Worm (Caenorhabditis elegans) whole organism, late embryonic: ENCODE results near the gene nekl-3.

Source experiments
- C08G9.2 ChIP-seq: sonication (generic microtip); optimal IDR thresholded peaks from 2 replicates; lab custom pipeline; 2016; ENCODE audit warnings: mild to moderate bottlenecking, missing genetic modification characterization, moderate library complexity, missing compliant biosample characterization
- F13H6.1 ChIP-seq: sonication (generic microtip); optimal IDR thresholded peaks from 2 replicates; lab custom pipeline; 2016; ENCODE audit warnings: missing genetic modification characterization, missing compliant biosample characterization
- K09A11.1 ChIP-seq: sonication (generic microtip); optimal IDR thresholded peaks from 2 replicates; lab custom pipeline; 2017; ENCODE audit warnings: antibody characterized with exemption, mild to moderate bottlenecking, missing genetic modification characterization, missing compliant biosample characterization; ENCODE audit not compliant: insufficient read depth
- T23F11.4 ChIP-seq: fragments of 200-800 bp; sonication (Bioruptor generic); optimal IDR thresholded peaks from 2 replicates; lab custom pipeline; 2018; ENCODE audit warnings: mild to moderate bottlenecking, missing genetic modification characterization, missing compliant biosample characterization
- ahr-1 ChIP-seq: sonication (generic microtip); optimal IDR thresholded peaks from 2 replicates; lab custom pipeline; 2016; ENCODE audit warnings: missing genetic modification characterization, missing compliant biosample characterization
- ceh-18 ChIP-seq: sonication (generic microtip); optimal IDR thresholded peaks from 2 replicates; lab custom pipeline; 2016; ENCODE audit warnings: missing genetic modification characterization, missing compliant biosample characterization
- ceh-2 ChIP-seq: sonication (generic microtip); optimal IDR thresholded peaks from 2 replicates; lab custom pipeline; 2016; ENCODE audit warnings: missing genotype, missing genetic modification characterization, missing compliant biosample characterization
- ceh-22 ChIP-seq: sonication (generic microtip); optimal IDR thresholded peaks from 2 replicates; lab custom pipeline; 2017; ENCODE audit warnings: missing biosample characterization, missing genetic modification characterization
- ceh-24 ChIP-seq: sonication (generic microtip); optimal IDR thresholded peaks from 2 replicates; lab custom pipeline; 2016; ENCODE audit warnings: mild to moderate bottlenecking, missing genetic modification characterization, missing compliant biosample characterization
- ceh-31 ChIP-seq: sonication (generic microtip); optimal IDR thresholded peaks from 2 replicates; lab custom pipeline; 2016; ENCODE audit warnings: missing genetic modification characterization, missing compliant biosample characterization
- ceh-34 ChIP-seq: sonication (generic microtip); optimal IDR thresholded peaks from 2 replicates; lab custom pipeline; 2016; ENCODE audit warnings: mild to moderate bottlenecking, missing genetic modification characterization, missing compliant biosample characterization
- ceh-6 ChIP-seq: fragments of 200-800 bp; sonication (Bioruptor generic); optimal IDR thresholded peaks from 2 replicates; lab custom pipeline; 2018; ENCODE audit warnings: mild to moderate bottlenecking, missing genetic modification characterization, missing compliant biosample characterization
- ceh-9 ChIP-seq: sonication (generic microtip); optimal IDR thresholded peaks from 2 replicates; lab custom pipeline; 2016; ENCODE audit warnings: mild to moderate bottlenecking, missing genetic modification characterization, inconsistent platforms, missing compliant biosample characterization
- che-1 ChIP-seq: sonication (generic microtip); optimal IDR thresholded peaks from 2 replicates; lab custom pipeline; 2016; ENCODE audit warnings: mild to moderate bottlenecking, missing genetic modification characterization, missing compliant biosample characterization
- dve-1 ChIP-seq: sonication (generic microtip); optimal IDR thresholded peaks from 2 replicates; lab custom pipeline; 2017; ENCODE audit warnings: antibody characterized with exemption, mild to moderate bottlenecking, missing genetic modification characterization, missing compliant biosample characterization
- elt-2 ChIP-seq: sonication (generic microtip); optimal IDR thresholded peaks from 2 replicates; lab custom pipeline; 2016; ENCODE audit warnings: missing genetic modification reagents, missing genetic modification characterization, missing compliant biosample characterization
- ets-4 ChIP-seq: sonication (generic microtip); optimal IDR thresholded peaks from 2 replicates; lab custom pipeline; 2016; ENCODE audit warnings: missing genetic modification characterization, missing compliant biosample characterization
- fax-1 ChIP-seq: sonication (generic microtip); optimal IDR thresholded peaks from 2 replicates; lab custom pipeline; 2016; ENCODE audit warnings: missing genotype, missing genetic modification characterization, missing compliant biosample characterization
- fkh-6 ChIP-seq: sonication (generic microtip); optimal IDR thresholded peaks from 2 replicates; lab custom pipeline; 2016; ENCODE audit warnings: missing genetic modification characterization, missing compliant biosample characterization
- hlh-13 ChIP-seq: fragments of 200-800 bp; sonication (Bioruptor generic); optimal IDR thresholded peaks from 2 replicates; lab custom pipeline; 2018; ENCODE audit warnings: mild to moderate bottlenecking, missing genetic modification characterization, missing compliant biosample characterization
- hlh-15 ChIP-seq: sonication (generic microtip); optimal IDR thresholded peaks from 2 replicates; lab custom pipeline; 2016; ENCODE audit warnings: missing genetic modification characterization, missing compliant biosample characterization
- hlh-30 ChIP-seq: sonication (generic microtip); optimal IDR thresholded peaks from 2 replicates; lab custom pipeline; 2017; ENCODE audit warnings: antibody characterized with exemption, missing genetic modification characterization, missing compliant biosample characterization; ENCODE audit not compliant: insufficient read depth
- lim-6 ChIP-seq: sonication (generic microtip); optimal IDR thresholded peaks from 2 replicates; lab custom pipeline; 2016; ENCODE audit warnings: missing genetic modification characterization, missing compliant biosample characterization
- madf-2 ChIP-seq: sonication (generic microtip); optimal IDR thresholded peaks from 2 replicates; lab custom pipeline; 2017; ENCODE audit warnings: missing genetic modification characterization, missing compliant biosample characterization
- mec-3 ChIP-seq: sonication (generic microtip); optimal IDR thresholded peaks from 2 replicates; lab custom pipeline; 2016; ENCODE audit warnings: borderline replicate concordance, missing genetic modification characterization, missing compliant biosample characterization
- nfya-1 ChIP-seq: sonication (generic microtip); optimal IDR thresholded peaks from 2 replicates; lab custom pipeline; 2017; ENCODE audit warnings: missing genetic modification characterization, mild to moderate bottlenecking, missing compliant biosample characterization, antibody characterized with exemption, moderate library complexity
- nhr-232 ChIP-seq: sonication (generic microtip); optimal IDR thresholded peaks from 2 replicates; lab custom pipeline; 2016; ENCODE audit warnings: missing genetic modification characterization, missing compliant biosample characterization
- npax-4 ChIP-seq: sonication (generic microtip); optimal IDR thresholded peaks from 2 replicates; lab custom pipeline; 2016; ENCODE audit warnings: missing genetic modification characterization, missing compliant biosample characterization
- pag-3 ChIP-seq: sonication (generic microtip); optimal IDR thresholded peaks from 2 replicates; lab custom pipeline; 2016; ENCODE audit warnings: missing compliant biosample characterization, missing genetic modification characterization, borderline replicate concordance
- pat-9 ChIP-seq: fragments of 200-800 bp; sonication (Bioruptor generic); optimal IDR thresholded peaks from 2 replicates; lab custom pipeline; 2018; ENCODE audit warnings: mild to moderate bottlenecking, missing genetic modification characterization, moderate library complexity, missing compliant biosample characterization
- pax-1 ChIP-seq: fragments of 150-350 bp; optimal IDR thresholded peaks from 2 replicates; lab custom pipeline; 2014; ENCODE audit warnings: missing biosample characterization, missing genetic modification characterization
- pha-2 ChIP-seq: sonication (generic microtip); optimal IDR thresholded peaks from 2 replicates; lab custom pipeline; 2017; ENCODE audit warnings: mild to moderate bottlenecking, missing genetic modification characterization, missing compliant biosample characterization
- pha-4 ChIP-seq: fragments of 150-350 bp; optimal IDR thresholded peaks from 2 replicates; lab custom pipeline; 2018; ENCODE audit warnings: missing biosample characterization, missing genetic modification reagents, missing genetic modification characterization
- pqm-1 ChIP-seq: sonication (generic microtip); optimal IDR thresholded peaks from 2 replicates; lab custom pipeline; 2016; ENCODE audit warnings: missing genetic modification characterization, missing compliant biosample characterization
- pros-1 ChIP-seq: fragments of 150-350 bp; optimal IDR thresholded peaks from 2 replicates; lab custom pipeline; 2014; ENCODE audit warnings: missing biosample characterization, missing genetic modification reagents, missing genetic modification characterization
- rnt-1 ChIP-seq: sonication (generic microtip); optimal IDR thresholded peaks from 2 replicates; lab custom pipeline; 2016; ENCODE audit warnings: missing genetic modification characterization, missing compliant biosample characterization
- sox-2 ChIP-seq: fragments of 200-800 bp; sonication (Bioruptor generic); IDR thresholded peaks from 2 replicates; pipeline ENCODE4 v1.3.6; 2022; ENCODE audit warnings: missing genetic modification reagents, missing genetic modification characterization, missing compliant biosample characterization
- tbx-7 ChIP-seq: sonication (generic microtip); optimal IDR thresholded peaks from 2 replicates; lab custom pipeline; 2016; ENCODE audit warnings: missing genotype, missing genetic modification characterization, missing compliant biosample characterization
- ttx-3 ChIP-seq: sonication (generic microtip); optimal IDR thresholded peaks from 2 replicates; lab custom pipeline; 2016; ENCODE audit warnings: missing genetic modification reagents, missing genetic modification characterization, missing compliant biosample characterization
- unc-3 ChIP-seq, 2 experiments: fragments of 200-800 bp in 1 of 2; sonication (Bioruptor generic) in 1 of 2; sonication (generic microtip) in 1 of 2; conservative IDR thresholded peaks in 1 of 2; optimal IDR thresholded peaks in 1 of 2; 2 replicates each; pipeline versions ENCODE4 v1.3.6 to Lab custom; 2016 to 2022; ENCODE audit warnings: missing compliant biosample characterization in 2 of 2, missing genetic modification characterization in 2 of 2, missing genetic modification reagents in 1 of 2
- unc-55 ChIP-seq: sonication (generic microtip); optimal IDR thresholded peaks from 2 replicates; lab custom pipeline; 2017; ENCODE audit warnings: missing biosample characterization, missing genetic modification reagents, missing genetic modification characterization
- zip-5 ChIP-seq: sonication (generic microtip); optimal IDR thresholded peaks from 2 replicates; lab custom pipeline; 2016; ENCODE audit warnings: missing genetic modification characterization, missing compliant biosample characterization
- ztf-16 ChIP-seq: sonication (generic microtip); optimal IDR thresholded peaks from 2 replicates; lab custom pipeline; 2017; ENCODE audit warnings: missing genetic modification characterization, missing compliant biosample characterization

nekl-3 gene

DNA sequence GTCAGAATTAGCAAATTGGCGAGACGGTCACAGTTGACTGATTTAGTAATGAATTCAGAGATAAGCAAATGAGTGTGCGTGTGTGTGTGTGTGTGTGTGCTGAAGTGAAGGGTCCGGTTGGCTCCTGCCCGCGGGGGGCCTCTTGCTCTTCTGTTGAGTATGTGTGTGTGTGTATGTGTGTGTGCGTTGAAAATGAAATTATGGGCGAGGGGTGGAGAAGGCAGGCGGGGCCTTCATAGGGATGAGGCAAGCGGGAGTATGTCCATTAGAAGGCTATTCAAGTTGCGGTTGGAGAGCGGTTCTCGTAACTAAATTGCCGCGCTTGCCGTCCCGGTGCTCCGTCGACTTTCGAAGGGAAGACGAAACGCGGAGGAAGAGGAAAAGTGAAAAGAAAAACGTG is 16.0 kb upstream of the nekl-3 start (continued):
- TF ChIP-seq tbx-7 (tag; lab: Kevin White, UChicago) (no peak), ets-4 (tag; lab: Kevin White, UChicago) (no peak), fax-1 (tag; lab: Kevin White, UChicago) (peak; percentile 12), nhr-232 (no peak), pqm-1 (tag; lab: Kevin White, UChicago) (no peak), che-1 (tag; lab: Kevin White, UChicago) (no peak), fkh-6 (tag; lab: Kevin White, UChicago) (no peak), pha-2 (tag; lab: Kevin White, UChicago) (no peak), ceh-22 (no peak), K09A11.1 (tag; lab: Kevin White, UChicago) (no peak), pha-4 (tag; lab: Kevin White, UChicago) (no peak), mec-3 (tag; lab: Kevin White, UChicago) (no peak), pag-3 (tag; lab: Kevin White, UChicago) (no peak), ceh-34 (tag; lab: Kevin White, UChicago) (no peak), C08G9.2 (no peak), hlh-15 (tag; lab: Kevin White, UChicago) (no peak), pax-1 (no peak), ceh-31 (tag; lab: Kevin White, UChicago) (peak; percentile 88)

DNA sequence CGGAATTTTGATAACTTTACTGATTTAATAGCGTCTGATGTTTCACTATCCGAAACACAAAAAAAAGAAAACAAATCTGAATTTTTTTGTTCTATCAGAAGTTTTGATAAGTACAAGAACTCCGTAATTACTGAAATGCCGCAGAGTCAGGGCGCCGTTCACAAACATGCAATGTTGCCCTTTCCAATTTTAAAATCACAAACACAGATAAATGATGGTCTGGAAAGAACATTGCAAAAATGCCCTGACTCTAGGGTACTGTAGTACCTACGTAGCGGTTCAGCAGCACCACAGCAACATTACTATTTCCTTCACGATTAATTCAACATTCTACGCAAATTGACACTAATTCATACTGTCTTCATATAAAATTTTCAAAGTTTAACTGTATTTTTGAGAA is 15.3 kb upstream of the nekl-3 start:
- TF ChIP-seq lim-6 (tag; lab: Kevin White, UChicago) (no peak), fkh-6 (tag; lab: Kevin White, UChicago) (no peak), madf-2 (no peak), zip-5 (no peak), ceh-9 (tag; lab: Kevin White, UChicago) (no peak), tbx-7 (tag; lab: Kevin White, UChicago) (no peak), ceh-24 (tag; lab: Kevin White, UChicago) (no peak), npax-4 (tag; lab: Kevin White, UChicago) (no peak), ceh-31 (tag; lab: Kevin White, UChicago) (no peak), sox-2 (no peak), ceh-34 (tag; lab: Kevin White, UChicago) (no peak), C08G9.2 (no peak), dve-1 (tag; lab: Kevin White, UChicago) (no peak)
- TF ChIP-seq, all 69 proteins: peak for 0

DNA sequence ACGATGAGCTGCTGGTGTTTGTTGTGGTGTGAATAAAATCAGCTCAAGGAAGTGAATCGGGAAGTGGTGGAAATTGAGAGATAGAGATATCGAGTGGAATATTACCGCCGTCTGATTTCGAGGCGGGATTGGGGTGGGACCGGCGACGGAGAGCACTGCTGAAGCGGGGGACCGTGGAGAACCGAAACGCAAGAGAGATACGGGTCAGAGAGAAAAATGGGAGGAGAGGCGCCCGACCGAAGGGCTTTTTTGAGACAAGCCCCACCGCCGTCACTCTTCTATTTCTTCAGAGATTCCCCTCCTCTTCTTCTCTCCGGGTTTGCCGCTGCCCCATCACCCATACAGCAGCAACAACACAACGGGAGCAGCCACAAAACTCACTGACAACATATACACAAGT is 14.8 kb upstream of the nekl-3 start:
- peak; percentile 3 for TF ChIP-seq ceh-18
- peak; percentile 8 for TF ChIP-seq rnt-1
- no peak for TF ChIP-seq ahr-1 (tag; lab: Kevin White, UChicago)

DNA sequence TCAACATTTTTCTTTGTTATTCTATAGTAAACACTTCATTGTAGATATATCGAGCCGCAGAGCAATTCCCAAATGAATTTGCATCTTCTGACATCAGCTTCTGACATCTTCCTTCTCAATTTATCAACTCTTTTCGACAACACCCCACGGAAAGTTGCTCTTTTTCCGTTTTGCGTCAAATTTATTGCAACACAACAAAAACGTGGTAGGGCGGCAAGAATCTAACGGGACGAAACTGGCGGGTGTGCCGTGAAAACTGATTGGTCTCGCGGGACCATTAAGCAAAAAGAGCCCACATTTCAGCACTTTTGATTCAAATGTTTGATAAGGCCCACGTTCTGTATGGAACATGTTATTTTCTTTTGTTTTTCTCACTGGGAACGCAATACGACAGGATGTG is 13.4 kb upstream of the nekl-3 start:
- TF ChIP-seq unc-55 (GFP tag; lab: Kevin White, UChicago) (no peak), unc-3 (GFP tag; conservative IDR thresholded peaks at IDR 0.05; lab: Robert Waterston, UW) (0 out of 2 replicates have a peak, but pooled peaks have one; percentile 29), unc-3 (tag; optimal IDR thresholded peaks at IDR 0.05; lab: Kevin White, UChicago) (peak; percentile 35), ztf-16 (no peak)

DNA sequence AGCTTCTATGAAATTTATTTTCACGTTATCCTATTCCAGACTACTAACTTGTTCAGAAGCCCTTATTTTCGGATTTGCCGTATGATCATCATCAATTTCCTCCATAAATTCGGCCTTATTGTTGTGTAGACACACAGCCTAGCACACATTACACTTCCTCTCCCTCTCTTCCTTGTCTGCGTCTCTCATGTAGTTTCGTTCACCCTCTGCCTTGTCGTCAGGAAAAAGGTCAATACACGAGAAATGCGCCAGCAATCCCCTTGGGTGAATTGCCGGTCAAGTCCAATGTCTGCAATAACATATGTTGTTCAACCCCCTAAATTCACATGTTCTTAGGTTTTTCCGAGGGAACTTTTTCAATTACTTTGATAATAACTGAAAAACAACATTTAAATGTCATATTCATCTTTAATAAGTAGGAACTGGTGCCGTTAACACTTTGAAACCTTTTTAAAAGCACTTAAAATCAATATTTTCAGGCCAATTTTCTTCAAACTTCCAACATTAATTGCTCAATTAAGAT is 2.6 kb upstream of the nekl-3 start, which contains the start of gene F17E5.2:
F17E5.2 (plus strand) TSS at position 473 of the 523 bp plus-strand sequence.
- TF ChIP-seq elt-2 = peak; percentile 10
- TF ChIP-seq pat-9 (tag; lab: Kevin White, UChicago) = peak; percentile 18
- TF ChIP-seq pax-1 = no peak
- TF ChIP-seq pros-1 (tag; lab: Kevin White, UChicago) = peak; percentile 78
- TF ChIP-seq ceh-2 (tag; lab: Kevin White, UChicago) = no peak
- peak; percentile 12 for TF ChIP-seq F13H6.1 (tag; lab: Kevin White, UChicago)
- TF ChIP-seq hlh-15 (tag; lab: Kevin White, UChicago) = no peak
- TF ChIP-seq sox-2 = no peak
- TF ChIP-seq nfya-1 (tag; lab: Kevin White, UChicago) = peak; percentile 85
- TF ChIP-seq nhr-232 = no peak
- no peak for TF ChIP-seq hlh-13 (GFP tag; lab: Kevin White, UChicago)
- no peak for TF ChIP-seq ttx-3
- no peak for TF ChIP-seq ceh-22
- no peak for TF ChIP-seq pha-4 (tag; lab: Kevin White, UChicago)
- TF ChIP-seq ceh-9 (tag; lab: Kevin White, UChicago) = no peak
- no peak for TF ChIP-seq ets-4 (tag; lab: Kevin White, UChicago)
- TF ChIP-seq T23F11.4 (GFP tag; lab: Kevin White, UChicago) = no peak
- no peak for TF ChIP-seq fkh-6 (tag; lab: Kevin White, UChicago)
- no peak; the same call in 1 of the 2 replicates for TF ChIP-seq unc-3 (GFP tag; conservative IDR thresholded peaks at IDR 0.05; lab: Robert Waterston, UW)
- no peak for TF ChIP-seq unc-3 (tag; optimal IDR thresholded peaks at IDR 0.05; lab: Kevin White, UChicago)
- TF ChIP-seq hlh-30 (tag; lab: Kevin White, UChicago) = peak; percentile 32
- no peak for TF ChIP-seq dve-1 (tag; lab: Kevin White, UChicago)
- TF ChIP-seq ceh-6 (GFP tag; lab: Kevin White, UChicago) = peak; percentile 20
